Worm (Caenorhabditis elegans) whole organism, L4 larva: ENCODE measurements around the gene egl-5.

Experiments used
- F10B5.3 ChIP-seq: sonication (generic microtip); optimal IDR thresholded peaks from 2 replicates; lab custom pipeline; 2016; ENCODE audit warnings: mild to moderate bottlenecking, missing genetic modification characterization, missing compliant biosample characterization
- F49E8.2 ChIP-seq: sonication (generic microtip); optimal IDR thresholded peaks from 2 replicates; lab custom pipeline; 2016; ENCODE audit warnings: missing compliant biosample characterization, mild to moderate bottlenecking, missing genetic modification characterization, borderline replicate concordance
- R02D3.7 ChIP-seq: fragments of 150-350 bp; sonication (generic microtip); optimal IDR thresholded peaks from 3 replicates; lab custom pipeline; 2014; ENCODE audit warnings: missing biosample characterization, missing genetic modification characterization
- Y105C5A.15 ChIP-seq: fragments of 200-800 bp; sonication (Bioruptor generic); IDR thresholded peaks from 2 replicates; pipeline ENCODE4 v1.3.6; 2022; ENCODE audit warnings: missing genetic modification characterization, missing compliant biosample characterization
- Y5F2A.4 ChIP-seq: fragments of 200-800 bp; sonication (Bioruptor generic); optimal IDR thresholded peaks from 2 replicates; lab custom pipeline; 2018; ENCODE audit warnings: mild to moderate bottlenecking, missing genetic modification characterization, missing compliant biosample characterization
- ZK337.2 ChIP-seq: fragments of 200-800 bp; sonication (Bioruptor generic); IDR thresholded peaks from 2 replicates; pipeline ENCODE4 v1.3.6; 2022; ENCODE audit warnings: missing genetic modification reagents, missing genetic modification characterization, missing compliant biosample characterization
- ZK546.5 ChIP-seq, 2 experiments: sonication (generic microtip); optimal IDR thresholded peaks; 2 replicates each; lab custom pipeline; 2017; ENCODE audit warnings: missing biosample characterization in 2 of 2, missing genetic modification characterization in 2 of 2
- aha-1 ChIP-seq: fragments of 150-350 bp; peaks from one replicate; lab custom pipeline; 2014; ENCODE audit warnings: missing biosample characterization, missing genetic modification characterization
- aly-2 ChIP-seq: sonication (generic microtip); optimal IDR thresholded peaks from 2 replicates; lab custom pipeline; 2018; ENCODE audit warnings: missing biosample characterization, missing genetic modification characterization
- ama-1 ChIP-seq: fragments of 150-350 bp; optimal IDR thresholded peaks from 2 replicates; lab custom pipeline; 2014; ENCODE audit warnings: inconsistent platforms, mixed read lengths
- arid-1 ChIP-seq: fragments of 200-800 bp; sonication (Bioruptor generic); conservative IDR thresholded peaks from 2 replicates; pipeline ENCODE4 v1.3.6; 2022; ENCODE audit warnings: missing genetic modification reagents, missing genetic modification characterization, missing compliant biosample characterization
- ceh-32 ChIP-seq: sonication (generic microtip); optimal IDR thresholded peaks from 2 replicates; lab custom pipeline; 2016; ENCODE audit warnings: mild to moderate bottlenecking, missing genetic modification characterization, missing compliant biosample characterization; ENCODE audit not compliant: poor library complexity
- ces-1 ChIP-seq: fragments of 150-350 bp; sonication (generic microtip); optimal IDR thresholded peaks from 4 replicates; lab custom pipeline; 2014; ENCODE audit warnings: missing biosample characterization, missing genetic modification reagents, missing genetic modification characterization
- ctbp-1 ChIP-seq: fragments of 200-800 bp; sonication (Bioruptor generic); IDR thresholded peaks from 2 replicates; pipeline ENCODE4 v1.3.6; 2022; ENCODE audit warnings: missing genetic modification reagents, missing genetic modification characterization, missing compliant biosample characterization
- daf-12 ChIP-seq: fragments of 150-350 bp; optimal IDR thresholded peaks from 2 replicates; lab custom pipeline; 2014; ENCODE audit warnings: missing biosample characterization, missing genetic modification reagents, missing genetic modification characterization
- daf-16 ChIP-seq, 3 experiments: sonication (generic microtip); optimal IDR thresholded peaks; 2 replicates each; lab custom pipeline; 2016 to 2017; ENCODE audit warnings: missing genetic modification characterization in 3 of 3, missing genetic modification reagents in 3 of 3, mild to moderate bottlenecking in 2 of 3, missing compliant biosample characterization in 2 of 3, missing biosample characterization in 1 of 3, moderate library complexity in 1 of 3
- daf-19 ChIP-seq: fragments of 200-800 bp; sonication (Bioruptor generic); conservative IDR thresholded peaks from 2 replicates; pipeline ENCODE4 v1.3.6; 2022; ENCODE audit warnings: missing genetic modification characterization, missing compliant biosample characterization
- dmd-6 ChIP-seq: fragments of 200-800 bp; sonication (Bioruptor generic); IDR thresholded peaks from 2 replicates; pipeline ENCODE4 v1.3.6; 2022; ENCODE audit warnings: missing genetic modification reagents, missing genetic modification characterization, missing compliant biosample characterization
- dmd-9 ChIP-seq: fragments of 200-800 bp; sonication (Bioruptor generic); IDR thresholded peaks from 2 replicates; pipeline ENCODE4 v1.3.6; 2022; ENCODE audit warnings: missing genetic modification reagents, missing genetic modification characterization, missing compliant biosample characterization
- dpl-1 ChIP-seq: fragments of 150-350 bp; optimal IDR thresholded peaks from 2 replicates; lab custom pipeline; 2014; ENCODE audit warnings: missing biosample characterization, missing genetic modification reagents, missing genetic modification characterization
- dve-1 ChIP-seq: sonication (generic microtip); optimal IDR thresholded peaks from 2 replicates; lab custom pipeline; 2017; ENCODE audit warnings: antibody characterized with exemption, mild to moderate bottlenecking, missing genetic modification characterization, missing compliant biosample characterization; ENCODE audit not compliant: insufficient read depth
- egl-43 ChIP-seq: fragments of 200-800 bp; sonication (Bioruptor generic); IDR thresholded peaks from 2 replicates; pipeline ENCODE4 v1.3.6; 2022; ENCODE audit warnings: missing genetic modification reagents, missing genetic modification characterization, missing compliant biosample characterization
- hlh-30 ChIP-seq: sonication (generic microtip); optimal IDR thresholded peaks from 2 replicates; lab custom pipeline; 2017; ENCODE audit warnings: antibody characterized with exemption, mild to moderate bottlenecking, missing genetic modification characterization, missing compliant biosample characterization; ENCODE audit not compliant: insufficient read depth
- hmg-1.1 ChIP-seq: fragments of 200-800 bp; sonication (Bioruptor generic); IDR thresholded peaks from 2 replicates; pipeline ENCODE4 v1.3.6; 2022; ENCODE audit warnings: missing genetic modification reagents, missing genetic modification characterization, missing compliant biosample characterization
- lim-7 ChIP-seq: fragments of 200-800 bp; sonication (Bioruptor generic); IDR thresholded peaks from 2 replicates; pipeline ENCODE4 v1.3.6; 2022; ENCODE audit warnings: missing genetic modification characterization, missing compliant biosample characterization
- lsy-2 ChIP-seq, 2 experiments: fragments of 150-350 bp in 1 of 2; sonication (generic microtip) in 1 of 2; optimal IDR thresholded peaks; 2 replicates each; lab custom pipeline; 2014 to 2017; ENCODE audit warnings: missing biosample characterization in 2 of 2, missing genetic modification characterization in 2 of 2
- mdl-1 ChIP-seq, 2 experiments: fragments of 150-350 bp in 1 of 2; sonication (generic microtip) in 1 of 2; optimal IDR thresholded peaks; 2 replicates each; lab custom pipeline; 2014 to 2017; ENCODE audit warnings: missing biosample characterization in 2 of 2, missing genetic modification characterization in 2 of 2
- mdt-29 ChIP-seq: fragments of 200-800 bp; sonication (Bioruptor generic); IDR thresholded peaks from 2 replicates; pipeline ENCODE4 v1.3.6; 2022; ENCODE audit warnings: missing genetic modification reagents, missing genetic modification characterization, missing compliant biosample characterization
- mep-1 ChIP-seq: fragments of 150-350 bp; sonication (generic microtip); optimal IDR thresholded peaks from 3 replicates; lab custom pipeline; 2014; ENCODE audit warnings: missing biosample characterization, missing genetic modification characterization
- mes-2 ChIP-seq: sonication (generic microtip); optimal IDR thresholded peaks from 2 replicates; lab custom pipeline; 2016; ENCODE audit warnings: missing genotype, mild to moderate bottlenecking, missing genetic modification characterization, missing compliant biosample characterization; ENCODE audit not compliant: poor library complexity, severe bottlenecking
- mxl-3 ChIP-seq: fragments of 200-800 bp; sonication (Bioruptor generic); optimal IDR thresholded peaks from 2 replicates; lab custom pipeline; 2018; ENCODE audit warnings: mild to moderate bottlenecking, missing genetic modification characterization, missing compliant biosample characterization
- nhr-10 ChIP-seq: fragments of 150-350 bp; optimal IDR thresholded peaks from 2 replicates; lab custom pipeline; 2014; ENCODE audit warnings: missing biosample characterization, missing genetic modification characterization
- nhr-102 ChIP-seq: sonication (generic microtip); optimal IDR thresholded peaks from 2 replicates; lab custom pipeline; 2016; ENCODE audit warnings: mild to moderate bottlenecking, missing genetic modification characterization, moderate library complexity, missing compliant biosample characterization
- nhr-11 ChIP-seq: fragments of 150-350 bp; optimal IDR thresholded peaks from 2 replicates; lab custom pipeline; 2014; ENCODE audit warnings: missing biosample characterization, missing genetic modification characterization
- nhr-111 ChIP-seq: fragments of 200-800 bp; sonication (Bioruptor generic); optimal IDR thresholded peaks from 2 replicates; lab custom pipeline; 2018; ENCODE audit warnings: mild to moderate bottlenecking, missing genetic modification characterization, missing compliant biosample characterization
- nhr-42 ChIP-seq: fragments of 200-800 bp; sonication (Bioruptor generic); IDR thresholded peaks from 2 replicates; pipeline ENCODE4 v1.3.6; 2022; ENCODE audit warnings: missing genetic modification characterization, missing compliant biosample characterization
- nhr-6 ChIP-seq: fragments of 150-350 bp; optimal IDR thresholded peaks from 2 replicates; lab custom pipeline; 2014; ENCODE audit warnings: missing biosample characterization, missing genetic modification characterization
- nhr-77 ChIP-seq: fragments of 150-350 bp; optimal IDR thresholded peaks from 2 replicates; lab custom pipeline; 2014; ENCODE audit warnings: missing biosample characterization, missing genetic modification characterization
- php-3 ChIP-seq: fragments of 200-800 bp; sonication (Bioruptor generic); IDR thresholded peaks from 2 replicates; pipeline ENCODE4 v1.3.6; 2022; ENCODE audit warnings: missing genetic modification reagents, missing genetic modification characterization, missing compliant biosample characterization
- set-16 ChIP-seq: fragments of 200-800 bp; sonication (Bioruptor generic); IDR thresholded peaks from 2 replicates; pipeline ENCODE4 v1.3.6; 2022; ENCODE audit warnings: missing genetic modification reagents, missing genetic modification characterization, missing compliant biosample characterization
- snpc-1.2 ChIP-seq: fragments of 200-800 bp; sonication (Bioruptor generic); IDR thresholded peaks from 2 replicates; pipeline ENCODE4 v1.3.6; 2022; ENCODE audit warnings: missing genetic modification reagents, missing genetic modification characterization, missing compliant biosample characterization
- spr-3 ChIP-seq: fragments of 200-800 bp; sonication (Bioruptor generic); optimal IDR thresholded peaks from 2 replicates; lab custom pipeline; 2018; ENCODE audit warnings: mild to moderate bottlenecking, missing genetic modification characterization, missing compliant biosample characterization
- zip-11 ChIP-seq: fragments of 200-800 bp; sonication (Bioruptor generic); IDR thresholded peaks from 2 replicates; pipeline ENCODE4 v1.3.6; 2022; ENCODE audit warnings: missing genetic modification characterization, missing compliant biosample characterization
- ztf-11 ChIP-seq: fragments of 150-350 bp; optimal IDR thresholded peaks from 2 replicates; lab custom pipeline; 2014; ENCODE audit warnings: missing biosample characterization, missing genetic modification characterization
- ztf-7 ChIP-seq: fragments of 150-350 bp; optimal IDR thresholded peaks from 2 replicates; lab custom pipeline; 2014; ENCODE audit warnings: missing biosample characterization, missing genetic modification characterization

The egl-5 gene

DNA sequence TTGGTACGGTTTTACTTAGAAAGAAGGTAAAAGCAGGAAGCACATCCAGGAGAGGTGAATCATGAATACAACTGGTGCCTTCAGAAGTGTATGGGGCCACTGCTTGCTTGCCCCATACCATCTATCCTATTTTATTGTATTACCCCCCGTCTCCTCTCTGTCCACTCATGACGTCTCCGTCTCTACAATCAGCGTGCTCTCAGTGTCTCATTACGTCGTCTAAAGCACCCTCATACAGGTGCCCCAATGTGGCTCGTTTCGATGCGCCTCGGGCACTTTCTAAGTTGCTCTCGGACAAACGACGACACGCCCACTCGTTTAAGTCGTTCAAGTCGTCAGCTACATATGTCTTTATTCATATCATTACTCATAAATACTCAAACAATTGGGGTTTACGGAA lies 9.9 kb downstream of the egl-5 start:
- TF ChIP-seq zip-11 (GFP tag; lab: Robert Waterston, UW) = no peak
- TF ChIP-seq nhr-111 (GFP tag; lab: Kevin White, UChicago) = no peak
- TF ChIP-seq php-3 = no peak
- TF ChIP-seq daf-19 (GFP tag; lab: Robert Waterston, UW) = peak; percentile 48; the same call in 1 of the 2 replicates
- 0 out of 2 replicates have a peak, but pooled peaks have one; percentile 11 for TF ChIP-seq egl-43
- TF ChIP-seq aha-1 (tag; lab: Kevin White, UChicago) = peak; percentile 15
- TF ChIP-seq ztf-11 (tag; lab: Kevin White, UChicago) = no peak
- TF ChIP-seq Y105C5A.15 = 0 out of 2 replicates have a peak, but pooled peaks have one; percentile 4
- TF ChIP-seq aly-2 (tag; lab: Kevin White, UChicago) = no peak

DNA sequence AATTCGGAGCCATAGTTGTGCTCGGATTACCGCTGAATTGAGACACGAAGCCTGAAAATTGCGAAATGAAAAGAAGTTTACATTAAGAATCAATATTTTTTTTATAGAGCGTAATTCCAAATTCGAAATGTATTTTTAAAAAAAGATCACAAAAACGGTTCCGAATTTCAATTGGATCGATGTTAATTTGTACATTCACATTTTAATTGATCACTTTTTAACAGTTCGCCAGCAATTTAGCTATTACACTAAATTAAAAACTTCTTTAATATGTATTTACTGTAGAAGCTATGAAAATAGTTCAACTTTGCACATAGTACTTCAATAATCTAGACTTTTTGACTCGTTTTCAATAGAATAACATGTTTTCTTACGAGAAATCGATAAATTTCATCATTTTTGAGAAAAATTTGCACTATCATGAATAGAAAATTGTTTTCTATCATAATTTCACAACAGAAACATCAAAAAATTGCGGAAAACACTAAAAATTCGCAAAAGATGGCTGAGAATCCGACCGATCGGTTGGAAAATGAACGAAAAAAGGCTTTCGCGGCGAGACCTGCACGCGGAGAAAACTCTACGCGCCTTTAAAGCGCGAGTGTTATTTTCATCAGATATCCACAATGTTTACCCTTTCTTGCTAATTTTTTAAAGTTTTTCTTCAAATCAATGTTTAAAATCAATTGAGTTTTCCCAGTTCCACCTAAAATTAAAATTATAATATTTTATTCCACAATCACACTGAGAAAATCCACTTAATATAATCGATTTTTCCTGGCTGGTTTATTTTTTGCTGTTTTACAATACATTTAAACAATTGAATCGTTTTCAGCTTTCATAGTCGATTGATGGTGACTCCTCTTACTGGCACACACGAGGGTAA lies 14.6 kb downstream of the egl-5 start, which contains the start of the genes egl-45 and kcmf-1:
egl-45 (minus strand) TSS at position 51 of the 886 bp plus-strand sequence.
kcmf-1 (plus strand) TSS at position 836 of the 886 bp plus-strand sequence.
- TF ChIP-seq ctbp-1 (GFP tag; lab: Robert Waterston, UW) (no peak), mxl-3 (GFP tag; lab: Kevin White, UChicago) (no peak), mes-2 (tag; lab: Kevin White, UChicago) (no peak), spr-3 (GFP tag; lab: Kevin White, UChicago) (no peak), set-16 (GFP tag; lab: Robert Waterston, UW) (no peak), nhr-77 (tag; lab: Kevin White, UChicago) (no peak), lsy-2 (tag; optimal IDR thresholded peaks at IDR 0.05; lab: Kevin White, UChicago) (peak in 1 of 2 experiments; percentile 65), F49E8.2 (tag; lab: Kevin White, UChicago) (no peak), mdt-29 (GFP tag; lab: Robert Waterston, UW) (no peak), nhr-102 (no peak), ces-1 (GFP tag; lab: Kevin White, UChicago) (no peak), hlh-30 (tag; lab: Kevin White, UChicago) (peak; percentile 41), ZK337.2 (GFP tag; lab: Robert Waterston, UW) (no peak), hmg-1.1 (GFP tag; lab: Robert Waterston, UW) (no peak), mdl-1 (tag; optimal IDR thresholded peaks at IDR 0.05; lab: Kevin White, UChicago) (no peak), R02D3.7 (tag; lab: Kevin White, UChicago) (no peak), F10B5.3 (tag; lab: Kevin White, UChicago) (no peak), ama-1 (peak; percentile 14), ZK546.5 (tag; optimal IDR thresholded peaks at IDR 0.05; lab: Kevin White, UChicago) (no peak), nhr-11 (tag; lab: Kevin White, UChicago) (no peak), dpl-1 (peak; percentile 61), nhr-6 (tag; lab: Kevin White, UChicago) (no peak), mep-1 (tag; lab: Kevin White, UChicago) (no peak), dmd-9 (no peak), nhr-42 (GFP tag; lab: Robert Waterston, UW) (no peak), Y105C5A.15 (no peak), ztf-7 (tag; lab: Kevin White, UChicago) (no peak), dmd-6 (GFP tag; lab: Robert Waterston, UW) (no peak), ceh-32 (tag; lab: Kevin White, UChicago) (no peak), arid-1 (no peak), daf-16 (GFP tag; optimal IDR thresholded peaks at IDR 0.05; lab: Kevin White, UChicago) (no peak), daf-16 (tag; optimal IDR thresholded peaks at IDR 0.05; lab: Kevin White, UChicago) (peak; percentile 40), daf-12 (tag; lab: Kevin White, UChicago) (no peak), dve-1 (tag; lab: Kevin White, UChicago) (peak; percentile 11), Y5F2A.4 (GFP tag; lab: Kevin White, UChicago) (no peak), lim-7 (no peak), snpc-1.2 (GFP tag; lab: Robert Waterston, UW) (no peak), nhr-10 (tag; lab: Kevin White, UChicago) (no peak)
